Fruit fly (Drosophila melanogaster) whole organism, embryonic: ENCODE measurements around the gene CG13893.

Experiments
- Asciz ChIP-seq: fragments of 200-800 bp; sonication (Bioruptor generic); optimal IDR thresholded peaks from 2 replicates; lab custom pipeline; 2017; ENCODE audit warnings: missing biosample characterization, mild to moderate bottlenecking, missing genetic modification characterization, missing genetic modification reagents
- Blimp-1 ChIP-seq: fragments of 200-800 bp; sonication (Bioruptor generic); optimal IDR thresholded peaks from 3 replicates; lab custom pipeline; 2018; ENCODE audit warnings: missing biosample characterization, missing genetic modification characterization, mild to moderate bottlenecking, moderate library complexity, missing genetic modification reagents
- CG10431 ChIP-seq: fragments of 200-800 bp; sonication (Bioruptor generic); optimal IDR thresholded peaks from 3 replicates; lab custom pipeline; 2018; ENCODE audit warnings: missing biosample characterization, mild to moderate bottlenecking, missing genetic modification characterization
- CG10462 ChIP-seq: fragments of 200-800 bp; sonication (Bioruptor generic); optimal IDR thresholded peaks from 2 replicates; lab custom pipeline; 2016; ENCODE audit warnings: missing biosample characterization, missing genetic modification characterization
- CG10979 ChIP-seq: fragments of 200-800 bp; sonication (Bioruptor generic); optimal IDR thresholded peaks from 2 replicates; lab custom pipeline; 2018; ENCODE audit warnings: missing biosample characterization, mild to moderate bottlenecking, missing genetic modification characterization, moderate library complexity
- CG11723 ChIP-seq: fragments of 200-800 bp; sonication (Bioruptor generic); optimal IDR thresholded peaks from 2 replicates; lab custom pipeline; 2017; ENCODE audit warnings: missing biosample characterization, mild to moderate bottlenecking, missing genetic modification characterization
- CG13287 ChIP-seq: fragments of 200-800 bp; sonication (Bioruptor generic); IDR thresholded peaks from 2 replicates; pipeline ENCODE4 v1.3.6; 2022; ENCODE audit warnings: missing biosample characterization, missing genetic modification characterization; ENCODE audit not compliant: partially characterized antibody
- CG13624 ChIP-seq: fragments of 200-800 bp; sonication (Bioruptor generic); optimal IDR thresholded peaks from 2 replicates; lab custom pipeline; 2016; ENCODE audit warnings: missing biosample characterization, missing genetic modification characterization
- CG14014 ChIP-seq: fragments of 200-800 bp; sonication (Bioruptor generic); IDR thresholded peaks from 2 replicates; pipeline ENCODE4 v1.3.6; 2022; ENCODE audit warnings: missing biosample characterization, missing genetic modification characterization
- CG14667 ChIP-seq: fragments of 200-800 bp; sonication (Bioruptor generic); IDR thresholded peaks from 2 replicates; pipeline ENCODE4 v1.3.6; 2022; ENCODE audit warnings: missing biosample characterization, missing genetic modification characterization
- CG18599 ChIP-seq: fragments of 200-800 bp; sonication (Bioruptor generic); optimal IDR thresholded peaks from 3 replicates; lab custom pipeline; 2017; ENCODE audit warnings: missing biosample characterization, missing genetic modification characterization, mild to moderate bottlenecking, moderate library complexity, missing genetic modification reagents
- CG34224 ChIP-seq: fragments of 200-800 bp; sonication (Bioruptor generic); IDR thresholded peaks from 3 replicates; pipeline ENCODE4 v1.3.6; 2022; ENCODE audit warnings: missing biosample characterization, missing genetic modification characterization; ENCODE audit not compliant: partially characterized antibody
- CG34422 ChIP-seq: fragments of 200-800 bp; sonication (Bioruptor generic); IDR thresholded peaks from 3 replicates; pipeline ENCODE4 v1.3.6; 2022; ENCODE audit warnings: missing biosample characterization, missing genetic modification characterization
- CG3995 ChIP-seq: fragments of 200-800 bp; sonication (Bioruptor generic); optimal IDR thresholded peaks from 3 replicates; lab custom pipeline; 2016; ENCODE audit warnings: missing biosample characterization, missing genetic modification characterization
- CG6813 ChIP-seq: fragments of 200-800 bp; sonication (Bioruptor generic); optimal IDR thresholded peaks from 2 replicates; lab custom pipeline; 2017; ENCODE audit warnings: missing biosample characterization, missing genetic modification characterization, mild to moderate bottlenecking, moderate library complexity, missing genetic modification reagents
- CG8388 ChIP-seq: fragments of 200-800 bp; sonication (Bioruptor generic); optimal IDR thresholded peaks from 2 replicates; lab custom pipeline; 2019; ENCODE audit warnings: missing biosample characterization, mild to moderate bottlenecking, missing genetic modification characterization, moderate library complexity
- CG9797 ChIP-seq: fragments of 200-800 bp; sonication (Bioruptor generic); optimal IDR thresholded peaks from 3 replicates; lab custom pipeline; 2018; ENCODE audit warnings: missing biosample characterization, mild to moderate bottlenecking, missing genetic modification characterization
- Dfd ChIP-seq, 2 experiments: fragments of >200 bp; optimal IDR thresholded peaks; 2 replicates each; lab custom pipeline; 2017; ENCODE audit warnings: missing biosample characterization in 2 of 2, missing genetic modification characterization in 2 of 2
- Hr3 ChIP-seq: fragments of 200-800 bp; sonication (Bioruptor generic); optimal IDR thresholded peaks from 3 replicates; lab custom pipeline; 2016; ENCODE audit warnings: missing biosample characterization, missing genetic modification characterization
- Med ChIP-seq: fragments of 200-800 bp; sonication (Bioruptor generic); peaks from one replicate; lab custom pipeline; 2016; ENCODE audit warnings: missing biosample characterization, missing genetic modification characterization, mild to moderate bottlenecking, inconsistent platforms, moderate library complexity
- Oli ChIP-seq: fragments of 200-800 bp; sonication (Bioruptor generic); optimal IDR thresholded peaks from 2 replicates; lab custom pipeline; 2018; ENCODE audit warnings: missing biosample characterization, mild to moderate bottlenecking, missing genetic modification characterization, moderate library complexity
- Scr ChIP-seq: fragments of 200-800 bp; sonication (Bioruptor generic); IDR thresholded peaks from 2 replicates; pipeline ENCODE4 v1.3.6; 2022; ENCODE audit warnings: missing biosample characterization, missing genetic modification characterization; ENCODE audit not compliant: partially characterized antibody
- Spps ChIP-seq: fragments of 200-800 bp; sonication (Bioruptor generic); optimal IDR thresholded peaks from 2 replicates; lab custom pipeline; 2018; ENCODE audit warnings: missing biosample characterization, mild to moderate bottlenecking, missing genetic modification characterization
- Ssrp ChIP-seq: fragments of 200-800 bp; sonication (Bioruptor generic); optimal IDR thresholded peaks from 2 replicates; lab custom pipeline; 2018; ENCODE audit warnings: missing biosample characterization, mild to moderate bottlenecking, missing genetic modification characterization, moderate library complexity
- YL-1 ChIP-seq: fragments of 200-800 bp; sonication (Bioruptor generic); optimal IDR thresholded peaks from 3 replicates; lab custom pipeline; 2017; ENCODE audit warnings: missing biosample characterization, mild to moderate bottlenecking, missing genetic modification characterization
- bigmax ChIP-seq: fragments of 200-800 bp; sonication (Bioruptor generic); optimal IDR thresholded peaks from 2 replicates; lab custom pipeline; 2018; ENCODE audit warnings: missing biosample characterization, mild to moderate bottlenecking, missing genetic modification characterization
- bsh ChIP-seq, 2 experiments: fragments of 200-800 bp; sonication (Bioruptor generic); optimal IDR thresholded peaks; 2 replicates each; lab custom pipeline; 2017 to 2018; ENCODE audit warnings: mild to moderate bottlenecking in 2 of 2, missing biosample characterization in 2 of 2, missing genetic modification characterization in 2 of 2, moderate library complexity in 1 of 2
- chif ChIP-seq, 2 experiments: fragments of 200-800 bp; sonication (Bioruptor generic); optimal IDR thresholded peaks; 3 replicates each; lab custom pipeline; 2016; ENCODE audit warnings: missing biosample characterization in 2 of 2, missing genetic modification characterization in 2 of 2
- crol ChIP-seq: fragments of 200-800 bp; sonication (Bioruptor generic); IDR thresholded peaks from 2 replicates; pipeline ENCODE4 v1.3.6; 2022; ENCODE audit warnings: missing biosample characterization, missing genetic modification characterization
- h ChIP-seq: fragments of >200 bp; optimal IDR thresholded peaks from 2 replicates; lab custom pipeline; 2017
- her ChIP-seq: fragments of 200-800 bp; sonication (Bioruptor generic); optimal IDR thresholded peaks from 2 replicates; lab custom pipeline; 2016; ENCODE audit warnings: missing biosample characterization, missing genetic modification characterization
- jigr1 ChIP-seq: fragments of 200-800 bp; sonication (Bioruptor generic); IDR thresholded peaks from 3 replicates; pipeline ENCODE4 v1.3.6; 2022; ENCODE audit warnings: missing biosample characterization, missing genetic modification characterization
- onecut ChIP-seq: fragments of 200-800 bp; sonication (Bioruptor generic); IDR thresholded peaks from 2 replicates; pipeline ENCODE4 v1.3.6; 2022; ENCODE audit warnings: missing biosample characterization, missing genetic modification characterization
- org-1 ChIP-seq: fragments of 200-800 bp; sonication (Bioruptor generic); optimal IDR thresholded peaks from 2 replicates; lab custom pipeline; 2017; ENCODE audit warnings: missing biosample characterization, missing genetic modification characterization
- otp ChIP-seq: fragments of 200-800 bp; sonication (Bioruptor generic); IDR thresholded peaks from 3 replicates; pipeline ENCODE4, ENCODE4 v1.3.6; 2022; ENCODE audit warnings: missing biosample characterization, missing genetic modification characterization
- p53 ChIP-seq: fragments of 200-800 bp; sonication (Bioruptor generic); optimal IDR thresholded peaks from 2 replicates; lab custom pipeline; 2016; ENCODE audit warnings: missing biosample characterization, missing genetic modification characterization
- pan ChIP-seq, 4 experiments: fragments of >200 bp in 3 of 4; fragments of 200-800 bp in 1 of 4; sonication (Bioruptor generic) in 1 of 4; optimal IDR thresholded peaks in 3 of 4; IDR thresholded peaks in 1 of 4; 2 replicates each; pipeline versions ENCODE4 v1.3.6 to Lab custom; 2017 to 2022; ENCODE audit warnings: missing biosample characterization in 2 of 4, missing genetic modification characterization in 2 of 4, mixed read lengths in 1 of 4
- phol ChIP-seq: fragments of 200-800 bp; sonication (Bioruptor generic); optimal IDR thresholded peaks from 3 replicates; lab custom pipeline; 2018; ENCODE audit warnings: missing biosample characterization, mild to moderate bottlenecking, missing genetic modification characterization, moderate library complexity
- pum ChIP-seq: fragments of 200-800 bp; sonication (Bioruptor generic); optimal IDR thresholded peaks from 2 replicates; lab custom pipeline; 2016; ENCODE audit warnings: missing biosample characterization, missing genetic modification characterization
- ranshi ChIP-seq: fragments of 200-800 bp; sonication (Bioruptor generic); IDR thresholded peaks from 2 replicates; pipeline ENCODE4 v1.3.6; 2022; ENCODE audit warnings: missing biosample characterization, missing genetic modification characterization
- sc ChIP-seq, 3 experiments: fragments of >200 bp in 2 of 3; fragments of 200-800 bp in 1 of 3; sonication (Bioruptor generic) in 1 of 3; optimal IDR thresholded peaks; 2 replicates in 2 of 3; 3 replicates in 1 of 3; lab custom pipeline; 2017; ENCODE audit warnings: mild to moderate bottlenecking in 1 of 3, missing biosample characterization in 1 of 3, missing genetic modification characterization in 1 of 3, missing genetic modification reagents in 1 of 3
- sens ChIP-seq: fragments of 200-800 bp; sonication (Bioruptor generic); peaks from one replicate; lab custom pipeline; 2016; ENCODE audit warnings: missing biosample characterization, missing genetic modification characterization
- sisA ChIP-seq: fragments of 200-800 bp; sonication (Bioruptor generic); IDR thresholded peaks from 2 replicates; pipeline ENCODE4 v1.3.6; 2022; ENCODE audit warnings: missing biosample characterization, missing genetic modification characterization
- slp2 ChIP-seq: fragments of 200-800 bp; sonication (Bioruptor generic); optimal IDR thresholded peaks from 2 replicates; lab custom pipeline; 2016; ENCODE audit warnings: missing biosample characterization, missing genetic modification characterization
- sqz ChIP-seq: fragments of 200-800 bp; sonication (Bioruptor generic); optimal IDR thresholded peaks from 3 replicates; lab custom pipeline; 2018; ENCODE audit warnings: missing biosample characterization, mild to moderate bottlenecking, missing genetic modification characterization
- tin ChIP-seq: fragments of 200-800 bp; sonication (Bioruptor generic); optimal IDR thresholded peaks from 3 replicates; lab custom pipeline; 2016; ENCODE audit warnings: missing biosample characterization, missing genetic modification characterization
- trh ChIP-seq: fragments of 200-800 bp; sonication (Bioruptor generic); optimal IDR thresholded peaks from 2 replicates; lab custom pipeline; 2016; ENCODE audit warnings: missing biosample characterization, missing genetic modification characterization

Gene CG13893

dm6 chr3L:572940-573339, 30.9 kb downstream of the CG13893 start:
- TF ChIP-seq Dfd (GFP tag; optimal IDR thresholded peaks at IDR 0.05; lab: Kevin White, UChicago), result no peak
- TF ChIP-seq org-1, result no peak
- TF ChIP-seq CG9797 (GFP tag; lab: Kevin White, UChicago), result no peak
- TF ChIP-seq CG13287 (GFP tag; lab: Robert Waterston, UW), result no peak
- peak; percentile 8 for TF ChIP-seq h (lab: Kevin White, UChicago)
- TF ChIP-seq CG13624 (GFP tag; lab: Kevin White, UChicago), result no peak
- no peak for TF ChIP-seq CG10431
- peak; percentile 54 for TF ChIP-seq Med (GFP tag; lab: Kevin White, UChicago)
- no peak for TF ChIP-seq p53
- no peak for TF ChIP-seq ranshi (GFP tag; lab: Robert Waterston, UW)
- TF ChIP-seq YL-1 (GFP tag; lab: Kevin White, UChicago), result no peak
- no peak for TF ChIP-seq trh (GFP tag; lab: Kevin White, UChicago)

- no peak for TF ChIP-seq sqz (GFP tag; lab: Kevin White, UChicago)
- no peak for TF ChIP-seq slp2 (GFP tag; lab: Kevin White, UChicago)
- TF ChIP-seq Ssrp (tag; lab: Kevin White, UChicago), result peak; percentile 51
- TF ChIP-seq jigr1 (GFP tag; lab: Robert Waterston, UW), result no peak
- no peak for TF ChIP-seq her
- TF ChIP-seq pan (optimal IDR thresholded peaks at IDR 0.05; lab: Kevin White, UChicago), result no peak
- no peak for TF ChIP-seq pan (GFP tag; optimal IDR thresholded peaks at IDR 0.05 in 1 of 2, IDR thresholded peaks at IDR 0.05 in 1 of 2)
- peak; percentile 30; the same call in 1 of the 2 replicates for TF ChIP-seq sisA (GFP tag; lab: Robert Waterston, UW)
- no peak for TF ChIP-seq CG14667 (GFP tag; lab: Robert Waterston, UW)
- TF ChIP-seq sens (GFP tag; lab: Kevin White, UChicago), result peak; percentile 90
- TF ChIP-seq CG8388 (GFP tag; lab: Kevin White, UChicago), result peak; percentile 30
- peak; percentile 66 for TF ChIP-seq Med (GFP tag; lab: Kevin White, UChicago)
- peak; percentile 58 for TF ChIP-seq phol (tag; lab: Kevin White, UChicago)
- TF ChIP-seq Oli (tag; lab: Kevin White, UChicago), result peak; percentile 28
- no peak for TF ChIP-seq bigmax
- TF ChIP-seq CG14014 (GFP tag; lab: Robert Waterston, UW), result no peak
- peak; percentile 19 for TF ChIP-seq Hr3 (GFP tag; lab: Kevin White, UChicago)
- TF ChIP-seq Spps (tag; lab: Kevin White, UChicago), result peak; percentile 6
- TF ChIP-seq otp (GFP tag; lab: Robert Waterston, UW), result no peak
- peak; percentile 7; the same call in 1 of the 2 replicates for TF ChIP-seq onecut (GFP tag; lab: Robert Waterston, UW)
- no peak for TF ChIP-seq sc (optimal IDR thresholded peaks at IDR 0.05; lab: Kevin White, UChicago)
- TF ChIP-seq sc (GFP tag; optimal IDR thresholded peaks at IDR 0.05; lab: Kevin White, UChicago), result peak; percentile 30
- TF ChIP-seq pum (GFP tag; lab: Kevin White, UChicago), result no peak
- no peak for TF ChIP-seq CG34422 (GFP tag; lab: Robert Waterston, UW)
- TF ChIP-seq CG10462, result no peak
- TF ChIP-seq CG11723 (GFP tag; lab: Kevin White, UChicago), result no peak
- peak; percentile 59 to 87 for TF ChIP-seq bsh (GFP tag; optimal IDR thresholded peaks at IDR 0.05; lab: Kevin White, UChicago)
- TF ChIP-seq CG6813 (GFP tag; lab: Kevin White, UChicago), result peak; percentile 5
- TF ChIP-seq CG18599 (GFP tag; lab: Kevin White, UChicago), result no peak
- no peak for TF ChIP-seq CG3995 (GFP tag; lab: Kevin White, UChicago)
- TF ChIP-seq tin, result no peak
- TF ChIP-seq Asciz, result peak; percentile 46
- TF ChIP-seq Blimp-1 (GFP tag; lab: Kevin White, UChicago), result peak; percentile 47
- peak in 1 of 2 experiments; percentile 10 for TF ChIP-seq chif (GFP tag; optimal IDR thresholded peaks at IDR 0.05; lab: Kevin White, UChicago)
- TF ChIP-seq Scr (GFP tag; lab: Robert Waterston, UW), result no peak
- TF ChIP-seq CG34224 (GFP tag; lab: Robert Waterston, UW), result no peak
- 0 out of 2 replicates have a peak, but pooled peaks have one; percentile 33 for TF ChIP-seq crol (GFP tag; lab: Robert Waterston, UW)
- TF ChIP-seq CG10979 (tag; lab: Kevin White, UChicago), result peak; percentile 57
Observed at dm6 chr3L:565964-566627, 37.7 kb downstream of the CG13893 start.
